Fruit fly (Drosophila melanogaster): ENCODE data around the gene CG43407.

The CG43407 gene

dm6 chr3L:19011174-19011573, 42.0 kb downstream of the CG43407 start:
- TF ChIP-seq noc (tag; optimal IDR thresholded peaks at IDR 0.05), result no peak

dm6 chr3L:19005396-19005795, 47.8 kb downstream of the CG43407 start:
- TF ChIP-seq noc (tag; optimal IDR thresholded peaks at IDR 0.05), result no peak

DNA sequence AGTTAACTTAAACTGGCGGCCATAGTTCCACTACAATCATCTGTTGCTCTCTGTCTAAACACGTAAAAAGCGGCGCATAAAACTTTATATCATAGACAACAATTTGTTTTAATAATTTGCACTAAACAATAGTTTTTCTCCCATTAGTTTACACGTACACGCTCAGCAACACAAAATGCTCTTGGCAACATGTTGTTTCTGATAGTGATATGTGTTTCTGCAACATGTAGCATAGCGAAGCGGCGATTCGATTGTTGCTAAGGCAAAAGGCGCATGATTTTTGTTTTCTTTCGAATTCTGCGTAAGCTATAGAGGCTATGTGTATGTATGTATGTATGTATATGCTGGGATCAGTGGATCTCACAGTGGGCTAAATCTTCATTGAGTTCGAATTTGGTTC, 49.1 kb downstream of the CG43407 start:
- TF ChIP-seq noc (tag; optimal IDR thresholded peaks at IDR 0.05), result no peak

DNA sequence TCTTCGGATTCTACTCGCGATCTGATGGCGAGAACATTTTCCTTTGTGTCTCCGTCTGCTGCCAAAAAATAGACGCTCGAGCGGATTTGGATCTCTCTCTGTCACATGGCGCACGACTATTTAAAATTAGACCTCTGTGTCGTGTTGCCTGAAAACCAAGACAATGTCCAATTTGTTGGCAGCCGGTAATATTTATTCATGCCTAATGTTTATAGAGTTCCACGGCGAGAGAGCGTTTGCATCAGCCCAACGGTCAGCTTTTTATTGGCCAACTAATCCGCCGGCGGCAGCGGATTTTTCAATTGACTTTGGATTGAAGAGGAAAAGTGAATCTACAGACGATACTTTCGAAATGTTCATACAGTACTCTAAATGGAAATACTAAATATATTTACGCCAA, 50.0 kb downstream of the CG43407 start, which contains the start of gene SmydA-2:
Gene SmydA-2, minus strand, starts transcription at position 33 of the 400 bp plus-strand sequence.
- TF ChIP-seq noc (tag; optimal IDR thresholded peaks at IDR 0.05), result no peak

Data from whole organism, larva.